Fruit fly (Drosophila melanogaster) S2 (cell line): ENCODE results near the gene klar.

Experiments used
- CG8478 ChIP-seq: fragments of >200 bp; optimal IDR thresholded peaks from 2 replicates; lab custom pipeline; 2018
- CTCF ChIP-seq, 2 experiments: fragments of >200 bp; optimal IDR thresholded peaks; 2 replicates each; lab custom pipeline; 2018

dm6 chr3L:483818-484217 is 56.6 kb downstream of the klar start:
- no peak for TF ChIP-seq CG8478 (lab: Kevin White, UChicago)
- no peak for TF ChIP-seq CTCF (optimal IDR thresholded peaks at IDR 0.05; lab: Kevin White, UChicago)
